Worm (Caenorhabditis elegans): ENCODE data around the gene srw-91.

DNA sequence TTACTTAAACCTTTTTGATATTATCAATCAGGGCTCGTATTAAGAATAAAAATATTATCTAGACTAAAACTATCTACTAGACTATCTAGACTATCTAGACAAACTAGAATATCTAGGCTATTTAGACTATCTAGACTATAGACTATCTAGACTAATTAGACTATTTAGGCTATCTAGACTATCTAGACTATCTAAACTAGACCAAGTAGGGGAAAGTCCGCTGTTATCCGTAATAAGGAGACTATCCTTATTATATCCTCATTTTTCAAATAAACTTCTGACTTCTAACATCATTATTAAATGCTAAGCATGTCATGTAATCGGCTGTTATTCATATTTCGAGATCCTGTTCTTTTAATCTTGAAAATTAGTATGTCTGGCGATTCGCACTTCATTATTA lies 41.3 kb upstream of the srw-91 start, which contains the start of gene srw-101:
- TF ChIP-seq daf-12 (tag; optimal IDR thresholded peaks at IDR 0.05), result no peak
- TF ChIP-seq lin-39 (tag; optimal IDR thresholded peaks at IDR 0.05), result no peak
- no peak for TF ChIP-seq snpc-4 (tag; optimal IDR thresholded peaks at IDR 0.05)
- TF ChIP-seq fkh-10 (GFP tag; optimal IDR thresholded peaks at IDR 0.05), result no peak
- no peak for TF ChIP-seq nfya-1 (tag; optimal IDR thresholded peaks at IDR 0.05; ENCODE audit: insufficient read depth)
- no peak for TF ChIP-seq ama-1 (optimal IDR thresholded peaks at IDR 0.05)
- TF ChIP-seq nhr-25 (tag; optimal IDR thresholded peaks at IDR 0.05), result no peak

Measured in whole organism, L3 larva.